Fruit fly (Drosophila melanogaster): ENCODE measurements around the gene vig2.

DNA sequence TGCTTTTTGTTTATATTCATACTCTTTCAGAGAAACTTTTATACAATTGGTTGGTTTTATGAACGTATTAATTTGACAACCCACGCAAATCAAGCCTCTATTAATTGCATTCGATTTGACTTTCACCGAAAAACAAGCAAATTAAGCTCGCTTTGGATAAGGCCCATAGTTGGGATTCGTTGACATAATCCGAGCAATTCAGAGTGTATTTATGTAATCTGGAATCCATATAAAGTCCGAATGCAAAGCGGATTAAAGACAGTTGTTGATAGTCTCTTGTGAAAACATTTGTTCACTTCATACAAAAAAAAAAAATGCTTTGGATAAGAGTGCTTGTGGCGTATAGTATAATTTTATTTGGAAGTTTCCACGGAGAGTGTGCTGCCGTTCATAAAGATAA is 20.9 kb upstream of the vig2 start, which contains the start of gene CG45095:
- TF ChIP-seq insv (optimal IDR thresholded peaks at IDR 0.05): no peak
- TF ChIP-seq h (optimal IDR thresholded peaks at IDR 0.05): no peak
- TF ChIP-seq ttk (optimal IDR thresholded peaks at IDR 0.05): no peak
- no peak for TF ChIP-seq psq (optimal IDR thresholded peaks at IDR 0.05)
- no peak for TF ChIP-seq Sin3A (optimal IDR thresholded peaks at IDR 0.05)
- no peak for TF ChIP-seq Myc (optimal IDR thresholded peaks at IDR 0.05)
